Worm (Caenorhabditis elegans): ENCODE data around the gene mrps-18.C.
A peak's percentile ranks its signal among the peaks of the same experiment; 100 is the strongest.

Gene mrps-18.C

DNA sequence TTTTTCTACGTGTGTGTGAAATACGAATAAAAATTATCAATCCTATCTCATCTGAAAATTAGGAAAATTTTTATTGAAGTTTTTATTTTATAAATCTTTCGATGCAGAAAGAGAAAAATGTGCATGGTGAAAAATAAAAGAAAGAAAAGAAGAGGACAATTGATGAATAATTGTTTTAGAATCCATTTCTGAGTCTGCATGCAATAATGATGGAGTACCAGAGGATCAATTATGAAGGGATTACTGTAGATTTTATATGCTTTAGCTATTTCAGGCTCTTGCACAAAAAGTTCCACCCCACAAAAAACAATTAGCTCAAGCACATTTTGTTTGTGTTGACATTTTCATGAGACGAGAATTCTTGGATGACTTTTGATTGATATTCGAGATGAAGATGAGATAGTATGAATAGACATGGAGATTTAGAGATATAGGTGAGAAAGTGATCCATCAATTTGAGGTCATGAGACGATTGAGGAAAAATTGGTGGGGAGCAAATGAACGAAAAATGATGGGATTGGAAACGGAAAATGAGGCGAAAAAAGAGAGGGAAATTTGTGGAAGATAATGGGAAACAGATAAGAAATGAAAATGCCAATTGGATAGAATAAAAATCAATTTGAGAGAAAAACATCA is 30.3 kb upstream of the mrps-18.C start, which contains the start of gene rpy-1 (continued):
- TF ChIP-seq nhr-47 (tag; optimal IDR thresholded peaks at IDR 0.05) (no peak), alr-1 (tag; optimal IDR thresholded peaks at IDR 0.05; ENCODE audit: borderline replicate concordance) (no peak), sup-37 (GFP tag; optimal IDR thresholded peaks at IDR 0.05) (no peak), swsn-7 (tag; optimal IDR thresholded peaks at IDR 0.05) (no peak), fos-1 (tag; optimal IDR thresholded peaks at IDR 0.05) (no peak), nhr-12 (tag; optimal IDR thresholded peaks at IDR 0.05) (no peak), blmp-1 (tag; optimal IDR thresholded peaks at IDR 0.05) (peak; percentile 9), C34B4.2 (tag; optimal IDR thresholded peaks at IDR 0.05) (no peak), unc-130 (tag; optimal IDR thresholded peaks at IDR 0.05) (no peak), nhr-76 (tag; optimal IDR thresholded peaks at IDR 0.05) (no peak), nhr-85 (tag) (peak; percentile 7), Y116A8C.19 (tag; optimal IDR thresholded peaks at IDR 0.05; ENCODE audit: borderline replicate concordance) (no peak), lin-15B (tag; optimal IDR thresholded peaks at IDR 0.05) (no peak), lsy-2 (tag; optimal IDR thresholded peaks at IDR 0.05) (peak; percentile 36 to 51), unc-30 (tag; optimal IDR thresholded peaks at IDR 0.05) (no peak), nhr-28 (tag; optimal IDR thresholded peaks at IDR 0.05) (no peak), mdl-1 (tag; optimal IDR thresholded peaks at IDR 0.05) (no peak), tbx-2 (tag; optimal IDR thresholded peaks at IDR 0.05) (no peak), unc-98 (GFP tag; IDR thresholded peaks at IDR 0.05) (no peak), elt-3 (tag; optimal IDR thresholded peaks at IDR 0.05) (no peak), aly-2 (tag; optimal IDR thresholded peaks at IDR 0.05) (no peak), grh-1 (GFP tag; IDR thresholded peaks at IDR 0.05) (no peak), dpl-1 (GFP tag; optimal IDR thresholded peaks at IDR 0.05) (no peak), hlh-17 (GFP tag; optimal IDR thresholded peaks at IDR 0.05; ENCODE audit: borderline replicate concordance) (no peak), nhr-19 (GFP tag; conservative IDR thresholded peaks at IDR 0.05) (0 out of 2 replicates have a peak, but pooled peaks have one; percentile 13), elt-2 (tag; optimal IDR thresholded peaks at IDR 0.05) (no peak), sptf-1 (tag; optimal IDR thresholded peaks at IDR 0.05) (no peak), pax-3 (tag; optimal IDR thresholded peaks at IDR 0.05) (no peak), skn-1 (tag; optimal IDR thresholded peaks at IDR 0.05) (no peak), fkh-4 (tag; optimal IDR thresholded peaks at IDR 0.05; ENCODE audit: borderline replicate concordance) (no peak), mab-9 (GFP tag; IDR thresholded peaks at IDR 0.05) (no peak), ama-1 (optimal IDR thresholded peaks at IDR 0.05) (no peak), nhr-77 (tag; optimal IDR thresholded peaks at IDR 0.05) (no peak), rnt-1 (tag; optimal IDR thresholded peaks at IDR 0.05) (peak; percentile 60), ztf-11 (tag; optimal IDR thresholded peaks at IDR 0.05) (no peak), lin-14 (GFP tag; optimal IDR thresholded peaks at IDR 0.05) (peak; percentile 76), snu-23 (GFP tag; optimal IDR thresholded peaks at IDR 0.05) (peak; percentile 36)

ce11 chrII:6706552-6707091 is 29.4 kb upstream of the mrps-18.C start:
- TF ChIP-seq nhr-77 (tag; optimal IDR thresholded peaks at IDR 0.05) (no peak), tbx-2 (tag; optimal IDR thresholded peaks at IDR 0.05) (peak; percentile 21), Y116A8C.19 (tag; optimal IDR thresholded peaks at IDR 0.05; ENCODE audit: borderline replicate concordance) (no peak), lin-14 (GFP tag; optimal IDR thresholded peaks at IDR 0.05) (peak; percentile 64), fkh-10 (GFP tag; optimal IDR thresholded peaks at IDR 0.05) (peak; percentile 39), ztf-11 (tag; optimal IDR thresholded peaks at IDR 0.05) (no peak)
